Fruit fly (Drosophila melanogaster): Measurements from ENCODE around the gene scrib.

- TF ChIP-seq CG8478 (optimal IDR thresholded peaks at IDR 0.05) (no peak), CTCF (optimal IDR thresholded peaks at IDR 0.05) (no peak)
Observed at dm6 chr3R:26548964-26549363, 12.8 kb downstream of the scrib start.
